Worm (Caenorhabditis elegans): ENCODE measurements around the gene T06D4.2.

The T06D4.2 gene

DNA sequence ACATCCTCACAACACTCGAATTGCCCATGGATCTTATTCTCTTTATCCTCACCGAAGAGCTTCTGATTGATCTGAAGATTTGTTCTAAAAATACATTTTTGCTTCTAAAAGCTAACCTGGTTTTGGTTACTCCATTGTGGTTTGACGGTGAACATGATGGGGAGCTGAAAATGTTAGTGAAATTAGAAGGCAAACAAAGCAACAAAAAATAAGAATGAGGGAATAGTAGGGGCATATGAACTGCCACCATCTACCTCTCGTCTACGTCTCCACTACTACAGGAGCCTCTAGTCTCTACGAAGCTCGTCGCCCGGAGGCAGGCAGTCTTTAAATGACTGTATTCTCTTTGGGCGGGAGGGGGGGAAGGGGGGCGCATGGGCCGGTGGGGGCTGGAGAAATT, at the start of gene T06D4.2:
TSS of gene T06D4.2 (minus strand) at position 170 of the 400 bp plus-strand sequence.
- TF ChIP-seq tbx-2 (tag; optimal IDR thresholded peaks at IDR 0.05): no peak
- TF ChIP-seq madf-2 (tag; optimal IDR thresholded peaks at IDR 0.05): no peak
- TF ChIP-seq sox-4 (tag; optimal IDR thresholded peaks at IDR 0.05): no peak
- TF ChIP-seq pqm-1 (tag; optimal IDR thresholded peaks at IDR 0.05): no peak
- no peak for TF ChIP-seq C08G9.2 (tag; optimal IDR thresholded peaks at IDR 0.05)
- TF ChIP-seq mec-3 (tag; optimal IDR thresholded peaks at IDR 0.05; ENCODE audit: borderline replicate concordance): no peak
- TF ChIP-seq C38D4.7 (GFP tag; optimal IDR thresholded peaks at IDR 0.05): no peak
- TF ChIP-seq Y22D7AL.16 (tag; optimal IDR thresholded peaks at IDR 0.05): no peak
- TF ChIP-seq hlh-15 (tag; optimal IDR thresholded peaks at IDR 0.05): no peak
- TF ChIP-seq nfya-1 (tag; optimal IDR thresholded peaks at IDR 0.05): no peak

DNA sequence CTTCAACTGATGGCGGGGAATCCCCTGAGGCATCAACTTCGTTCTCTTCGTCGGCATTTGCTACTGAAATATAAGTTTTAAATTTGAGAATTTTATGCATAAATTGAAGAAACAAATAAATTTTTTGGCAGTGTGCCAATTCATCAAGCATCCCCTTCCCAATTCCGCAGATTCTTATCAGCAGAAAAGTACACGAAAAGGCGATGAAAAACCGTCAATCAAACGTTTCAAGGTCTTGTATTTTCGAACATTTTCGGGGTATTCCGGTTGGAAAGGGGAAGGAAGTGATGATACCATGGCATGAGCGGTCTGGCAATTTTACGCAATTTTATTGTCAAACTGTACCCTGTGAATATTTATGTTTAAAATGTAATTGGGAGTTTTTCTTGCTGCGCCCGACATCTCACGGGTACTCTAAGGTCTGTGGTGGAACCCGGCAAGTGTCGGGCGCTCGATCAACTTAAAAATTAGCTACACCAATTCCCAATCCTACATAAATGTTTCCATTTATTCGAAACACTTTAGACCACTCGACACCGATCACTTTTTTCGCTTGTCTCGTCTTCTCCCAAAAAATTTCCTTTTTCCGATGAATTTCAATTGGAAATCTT, 49.3 kb upstream of the T06D4.2 start:
- TF ChIP-seq hlh-6 (tag; optimal IDR thresholded peaks at IDR 0.05) (no peak), ref-2 (tag; optimal IDR thresholded peaks at IDR 0.05) (no peak), elt-4 (tag; optimal IDR thresholded peaks at IDR 0.05) (no peak), ceh-14 (tag; optimal IDR thresholded peaks at IDR 0.05) (no peak), ttx-3 (tag; optimal IDR thresholded peaks at IDR 0.05) (no peak), ceh-24 (tag; optimal IDR thresholded peaks at IDR 0.05) (no peak), ceh-6 (GFP tag; optimal IDR thresholded peaks at IDR 0.05) (no peak), fax-1 (tag; optimal IDR thresholded peaks at IDR 0.05) (no peak), ceh-19 (GFP tag; optimal IDR thresholded peaks at IDR 0.05) (no peak), pha-2 (tag; optimal IDR thresholded peaks at IDR 0.05) (no peak), dmd-4 (tag; optimal IDR thresholded peaks at IDR 0.05; ENCODE audit: borderline replicate concordance) (no peak), T23F11.4 (GFP tag; optimal IDR thresholded peaks at IDR 0.05) (no peak), sdc-2 (tag; optimal IDR thresholded peaks at IDR 0.05) (no peak), madf-2 (tag; optimal IDR thresholded peaks at IDR 0.05) (no peak), hlh-15 (tag; optimal IDR thresholded peaks at IDR 0.05) (no peak)

DNA sequence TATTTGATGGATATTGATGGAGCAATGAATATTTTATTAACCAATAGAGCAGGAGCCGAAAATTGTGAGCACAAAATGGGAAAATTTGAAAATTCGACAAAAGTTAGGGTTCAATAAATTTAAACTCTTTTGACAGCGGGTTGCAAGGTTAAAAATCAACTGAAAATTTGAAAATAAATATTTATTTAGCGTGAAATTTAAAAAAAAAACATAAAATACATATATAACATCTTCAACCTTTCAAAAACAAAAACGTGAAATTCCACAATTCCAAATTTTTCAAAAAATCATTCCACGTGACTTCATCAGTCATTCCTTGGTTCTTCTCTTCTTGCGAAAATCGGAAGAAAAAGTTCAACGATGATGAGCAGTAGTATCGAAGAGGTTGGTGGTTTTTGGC, 43.7 kb upstream of the T06D4.2 start, which contains the start of gene C16C8.18:
TSS of gene C16C8.18 (plus strand) at position 301 of the 400 bp plus-strand sequence.
- TF ChIP-seq ahr-1 (tag; optimal IDR thresholded peaks at IDR 0.05) (no peak), ceh-34 (tag; optimal IDR thresholded peaks at IDR 0.05) (no peak)

DNA sequence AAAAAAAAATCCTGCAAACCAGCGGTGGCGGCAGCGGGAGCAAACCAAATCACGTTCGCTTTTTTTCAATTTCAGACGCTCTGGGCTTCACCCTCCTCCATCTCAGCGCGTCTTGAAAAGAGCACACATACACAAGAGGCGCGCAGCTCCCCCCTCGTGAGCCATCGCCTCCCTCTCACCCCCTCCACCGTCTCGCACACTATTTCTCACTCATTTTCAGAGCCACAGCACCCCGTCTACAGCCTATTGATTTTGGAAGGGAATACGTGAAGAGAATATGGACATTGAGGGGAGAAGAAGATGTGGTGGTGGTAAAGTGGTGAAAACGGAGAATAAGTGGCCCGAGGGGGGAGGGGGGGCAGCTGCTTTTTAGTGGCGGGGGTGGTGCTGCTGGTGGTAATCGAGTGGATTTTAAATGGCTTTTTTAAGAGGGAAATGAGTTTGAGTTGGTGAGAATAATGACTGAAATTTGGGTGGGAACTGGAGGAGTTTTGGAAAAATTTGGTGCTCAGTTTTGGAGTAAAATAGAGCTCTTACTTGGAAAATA, 42.5 kb upstream of the T06D4.2 start:
- no peak for TF ChIP-seq C38D4.7 (GFP tag; optimal IDR thresholded peaks at IDR 0.05)
- no peak for TF ChIP-seq ttx-3 (tag; optimal IDR thresholded peaks at IDR 0.05)
- TF ChIP-seq sox-4 (tag; optimal IDR thresholded peaks at IDR 0.05): peak; percentile 17
- TF ChIP-seq ahr-1 (tag; optimal IDR thresholded peaks at IDR 0.05): no peak
- no peak for TF ChIP-seq hlh-6 (tag; optimal IDR thresholded peaks at IDR 0.05)
- TF ChIP-seq lin-11 (tag; optimal IDR thresholded peaks at IDR 0.05): no peak
- TF ChIP-seq nfya-1 (tag; optimal IDR thresholded peaks at IDR 0.05): peak; percentile 8
- no peak for TF ChIP-seq ceh-6 (GFP tag; optimal IDR thresholded peaks at IDR 0.05)
- TF ChIP-seq ceh-45 (GFP tag; IDR thresholded peaks at IDR 0.05): no peak
- TF ChIP-seq ceh-30 (tag; optimal IDR thresholded peaks at IDR 0.05): no peak
- TF ChIP-seq fax-1 (tag; optimal IDR thresholded peaks at IDR 0.05): no peak
- TF ChIP-seq ceh-24 (tag; optimal IDR thresholded peaks at IDR 0.05): no peak
- TF ChIP-seq ceh-48 (tag; optimal IDR thresholded peaks at IDR 0.05): peak; percentile 85
- no peak for TF ChIP-seq unc-3 (GFP tag; conservative IDR thresholded peaks at IDR 0.05)
- peak; percentile 11 for TF ChIP-seq unc-3 (tag; optimal IDR thresholded peaks at IDR 0.05)
- TF ChIP-seq hlh-30 (tag; optimal IDR thresholded peaks at IDR 0.05; ENCODE audit: insufficient read depth): peak; percentile 28
- no peak for TF ChIP-seq che-1 (tag; optimal IDR thresholded peaks at IDR 0.05)
- TF ChIP-seq ets-4 (tag; optimal IDR thresholded peaks at IDR 0.05): no peak
- peak; percentile 49 for TF ChIP-seq ceh-19 (GFP tag; optimal IDR thresholded peaks at IDR 0.05)
- TF ChIP-seq tbx-2 (tag; optimal IDR thresholded peaks at IDR 0.05): no peak
- TF ChIP-seq pat-9 (tag; optimal IDR thresholded peaks at IDR 0.05): no peak
